Fruit fly (Drosophila melanogaster) whole organism, embryonic: ENCODE measurements around the gene et.

Experiments
- BEAF-32 ChIP-seq: fragments of 200-800 bp; sonication (Bioruptor generic); optimal IDR thresholded peaks from 3 replicates; lab custom pipeline; 2017; ENCODE audit warnings: missing biosample characterization, missing genetic modification characterization, mild to moderate bottlenecking, moderate library complexity, missing genetic modification reagents
- CG10267 ChIP-seq: fragments of 200-800 bp; sonication (Bioruptor generic); optimal IDR thresholded peaks from 2 replicates; lab custom pipeline; 2018; ENCODE audit warnings: missing biosample characterization, mild to moderate bottlenecking, missing genetic modification characterization, moderate library complexity
- CG10654 ChIP-seq: fragments of 200-800 bp; sonication (Bioruptor generic); optimal IDR thresholded peaks from 2 replicates; lab custom pipeline; 2016; ENCODE audit warnings: missing biosample characterization, missing genetic modification characterization
- CG13296 ChIP-seq: fragments of 200-800 bp; sonication (Bioruptor generic); optimal IDR thresholded peaks from 3 replicates; lab custom pipeline; 2018; ENCODE audit warnings: missing biosample characterization, mild to moderate bottlenecking, missing genetic modification characterization
- CG15269 ChIP-seq: fragments of 200-800 bp; sonication (Bioruptor generic); optimal IDR thresholded peaks from 2 replicates; lab custom pipeline; 2018; ENCODE audit warnings: missing biosample characterization, mild to moderate bottlenecking, missing genetic modification characterization, moderate library complexity
- CG15696 ChIP-seq: fragments of 200-800 bp; sonication (Bioruptor generic); optimal IDR thresholded peaks from 2 replicates; lab custom pipeline; 2019; ENCODE audit warnings: missing biosample characterization, mild to moderate bottlenecking, missing genetic modification characterization, moderate library complexity
- CG17328 ChIP-seq: fragments of 200-800 bp; sonication (Bioruptor generic); IDR thresholded peaks from 2 replicates; pipeline ENCODE4 v1.3.6; 2022; ENCODE audit warnings: missing biosample characterization, missing genetic modification characterization
- CG17361 ChIP-seq: fragments of 200-800 bp; sonication (Bioruptor generic); IDR thresholded peaks from 3 replicates; pipeline ENCODE4 v1.3.6; 2022; ENCODE audit warnings: missing biosample characterization, missing genetic modification characterization
- CG17829 ChIP-seq: fragments of 200-800 bp; optimal IDR thresholded peaks from 2 replicates; lab custom pipeline; 2019; ENCODE audit warnings: missing biosample characterization, mild to moderate bottlenecking, missing genetic modification characterization, moderate library complexity
- CG18764 ChIP-seq: fragments of 200-800 bp; sonication (Bioruptor generic); optimal IDR thresholded peaks from 3 replicates; lab custom pipeline; 2016; ENCODE audit warnings: missing biosample characterization, missing genetic modification characterization
- CG34224 ChIP-seq: fragments of 200-800 bp; sonication (Bioruptor generic); IDR thresholded peaks from 3 replicates; pipeline ENCODE4 v1.3.6; 2022; ENCODE audit warnings: missing biosample characterization, missing genetic modification characterization; ENCODE audit not compliant: partially characterized antibody
- CG6254 ChIP-seq: fragments of 200-800 bp; sonication (Bioruptor generic); optimal IDR thresholded peaks from 3 replicates; lab custom pipeline; 2017; ENCODE audit warnings: mild to moderate bottlenecking, missing biosample characterization, missing genetic modification reagents, missing genetic modification characterization
- CG6654 ChIP-seq: fragments of 200-800 bp; sonication (Bioruptor generic); optimal IDR thresholded peaks from 2 replicates; lab custom pipeline; 2017; ENCODE audit warnings: missing biosample characterization, mild to moderate bottlenecking, missing genetic modification characterization
- CG7357 ChIP-seq: fragments of 200-800 bp; sonication (Bioruptor generic); IDR thresholded peaks from 3 replicates; pipeline ENCODE4 v1.3.6; 2022; ENCODE audit warnings: missing biosample characterization, missing genetic modification characterization
- CG8281 ChIP-seq: fragments of 200-800 bp; sonication (Bioruptor generic); optimal IDR thresholded peaks from 2 replicates; lab custom pipeline; 2018; ENCODE audit warnings: missing biosample characterization, mild to moderate bottlenecking, missing genetic modification characterization, moderate library complexity
- CG9817 ChIP-seq: fragments of 200-800 bp; sonication (Bioruptor generic); optimal IDR thresholded peaks from 2 replicates; lab custom pipeline; 2018; ENCODE audit warnings: missing biosample characterization, mild to moderate bottlenecking, missing genetic modification characterization, moderate library complexity
- CoRest ChIP-seq: fragments of 200-800 bp; sonication (Bioruptor generic); optimal IDR thresholded peaks from 3 replicates; lab custom pipeline; 2018; ENCODE audit warnings: missing biosample characterization, mild to moderate bottlenecking, missing genetic modification characterization, moderate library complexity
- Dref ChIP-seq: fragments of 200-800 bp; sonication (Bioruptor generic); IDR thresholded peaks from 2 replicates; pipeline ENCODE4 v1.3.6; 2022; ENCODE audit warnings: missing biosample characterization, missing genetic modification characterization
- Elba2 ChIP-seq: fragments of 200-800 bp; sonication (Bioruptor generic); optimal IDR thresholded peaks from 3 replicates; lab custom pipeline; 2016; ENCODE audit warnings: missing biosample characterization, missing genetic modification characterization
- HHEX ChIP-seq: fragments of 200-800 bp; sonication (Bioruptor generic); optimal IDR thresholded peaks from 3 replicates; lab custom pipeline; 2017; ENCODE audit warnings: missing biosample characterization, mild to moderate bottlenecking, missing genetic modification characterization, missing genetic modification reagents
- Jarid2 ChIP-seq: fragments of 200-800 bp; sonication (Bioruptor generic); optimal IDR thresholded peaks from 3 replicates; lab custom pipeline; 2017; ENCODE audit warnings: mild to moderate bottlenecking, missing biosample characterization, missing genetic modification reagents, missing genetic modification characterization
- MTF-1 ChIP-seq: fragments of 200-800 bp; sonication (Bioruptor generic); optimal IDR thresholded peaks from 2 replicates; lab custom pipeline; 2018; ENCODE audit warnings: missing biosample characterization, mild to moderate bottlenecking, missing genetic modification characterization, borderline replicate concordance
- NFAT ChIP-seq: fragments of 200-800 bp; sonication (Bioruptor generic); IDR thresholded peaks from 2 replicates; pipeline ENCODE4 v1.3.6; 2022; ENCODE audit warnings: missing biosample characterization, missing genetic modification characterization
- Ptx1 ChIP-seq: fragments of 200-800 bp; sonication (Bioruptor generic); IDR thresholded peaks from 2 replicates; pipeline ENCODE4 v1.3.6; 2022; ENCODE audit warnings: missing biosample characterization, missing genetic modification characterization
- Stat92E ChIP-seq, 3 experiments: fragments of >200 bp in 2 of 3; fragments of 200-800 bp in 1 of 3; sonication (Bioruptor generic) in 1 of 3; optimal IDR thresholded peaks; 2 replicates each; lab custom pipeline; 2017 to 2019; ENCODE audit warnings: missing biosample characterization in 3 of 3, missing genetic modification characterization in 3 of 3, mild to moderate bottlenecking in 1 of 3, moderate library complexity in 1 of 3
- amos ChIP-seq: fragments of 200-800 bp; sonication (Bioruptor generic); IDR thresholded peaks from 2 replicates; pipeline ENCODE4 v1.3.6; 2022; ENCODE audit warnings: missing biosample characterization, missing genetic modification characterization; ENCODE audit not compliant: partially characterized antibody
- ara ChIP-seq: fragments of 200-800 bp; sonication (Bioruptor generic); IDR thresholded peaks from 2 replicates; pipeline ENCODE4 v1.3.6; 2022; ENCODE audit warnings: missing biosample characterization, missing genetic modification characterization
- bcd ChIP-seq: fragments of 200-800 bp; sonication (Bioruptor generic); optimal IDR thresholded peaks from 2 replicates; lab custom pipeline; 2017; ENCODE audit warnings: missing biosample characterization, mild to moderate bottlenecking, missing genetic modification characterization
- caup ChIP-seq: fragments of 200-800 bp; sonication (Bioruptor generic); optimal IDR thresholded peaks from 3 replicates; lab custom pipeline; 2017; ENCODE audit warnings: missing biosample characterization, mild to moderate bottlenecking, missing genetic modification characterization, moderate library complexity; ENCODE audit not compliant: severe bottlenecking
- cg ChIP-seq: fragments of 200-800 bp; sonication (Bioruptor generic); optimal IDR thresholded peaks from 3 replicates; lab custom pipeline; 2019; ENCODE audit warnings: missing biosample characterization, mild to moderate bottlenecking, missing genetic modification characterization, moderate library complexity
- chinmo ChIP-seq: fragments of 200-800 bp; sonication (Bioruptor generic); IDR thresholded peaks from 4 replicates; pipeline ENCODE4 v1.3.6; 2022; ENCODE audit warnings: missing biosample characterization, missing genetic modification characterization; ENCODE audit not compliant: partially characterized antibody
- crol ChIP-seq: fragments of 200-800 bp; sonication (Bioruptor generic); IDR thresholded peaks from 2 replicates; pipeline ENCODE4 v1.3.6; 2022; ENCODE audit warnings: missing biosample characterization, missing genetic modification characterization
- cwo ChIP-seq: fragments of 200-800 bp; sonication (Bioruptor generic); optimal IDR thresholded peaks from 3 replicates; lab custom pipeline; 2017; ENCODE audit warnings: missing biosample characterization, missing genetic modification characterization, mild to moderate bottlenecking, moderate library complexity, missing genetic modification reagents
- dmrt99B ChIP-seq: fragments of 200-800 bp; sonication (Bioruptor generic); optimal IDR thresholded peaks from 2 replicates; lab custom pipeline; 2018; ENCODE audit warnings: missing biosample characterization, mild to moderate bottlenecking, missing genetic modification characterization, moderate library complexity
- dysf ChIP-seq: fragments of 200-800 bp; sonication (Bioruptor generic); IDR thresholded peaks from 3 replicates; pipeline ENCODE4 v1.3.6; 2022; ENCODE audit warnings: missing biosample characterization, missing genetic modification characterization
- ewg ChIP-seq: fragments of 200-800 bp; sonication (Bioruptor generic); optimal IDR thresholded peaks from 3 replicates; lab custom pipeline; 2017; ENCODE audit warnings: mild to moderate bottlenecking, missing biosample characterization, missing genetic modification reagents, missing genetic modification characterization
- knrl ChIP-seq: fragments of 200-800 bp; sonication (Bioruptor generic); IDR thresholded peaks from 3 replicates; pipeline ENCODE4 v1.3.6; 2022; ENCODE audit warnings: missing biosample characterization, missing genetic modification characterization; ENCODE audit not compliant: partially characterized antibody
- mam ChIP-seq: fragments of 200-800 bp; sonication (Bioruptor generic); optimal IDR thresholded peaks from 3 replicates; lab custom pipeline; 2016; ENCODE audit warnings: missing biosample characterization, missing genetic modification characterization
- nerfin-1 ChIP-seq: fragments of 200-800 bp; sonication (Bioruptor generic); optimal IDR thresholded peaks from 3 replicates; lab custom pipeline; 2019; ENCODE audit warnings: missing biosample characterization, mild to moderate bottlenecking, missing genetic modification characterization, moderate library complexity
- nmo ChIP-seq: fragments of 200-800 bp; sonication (Bioruptor generic); optimal IDR thresholded peaks from 2 replicates; lab custom pipeline; 2018; ENCODE audit warnings: missing biosample characterization, mild to moderate bottlenecking, missing genetic modification characterization, moderate library complexity
- pum ChIP-seq: fragments of 200-800 bp; sonication (Bioruptor generic); optimal IDR thresholded peaks from 2 replicates; lab custom pipeline; 2016; ENCODE audit warnings: missing biosample characterization, missing genetic modification characterization
- sens ChIP-seq: fragments of 200-800 bp; sonication (Bioruptor generic); peaks from one replicate; lab custom pipeline; 2016; ENCODE audit warnings: missing biosample characterization, missing genetic modification characterization
- slbo ChIP-seq: fragments of 200-800 bp; sonication (Bioruptor generic); IDR thresholded peaks from 2 replicates; pipeline ENCODE4 v1.3.6; 2022; ENCODE audit warnings: missing biosample characterization, missing genetic modification characterization
- tio ChIP-seq: fragments of 200-800 bp; sonication (Bioruptor generic); optimal IDR thresholded peaks from 2 replicates; lab custom pipeline; 2017; ENCODE audit warnings: missing biosample characterization, missing genetic modification characterization, inconsistent platforms
- trh ChIP-seq: fragments of 200-800 bp; sonication (Bioruptor generic); optimal IDR thresholded peaks from 2 replicates; lab custom pipeline; 2016; ENCODE audit warnings: missing biosample characterization, missing genetic modification characterization
- tx ChIP-seq: fragments of 200-800 bp; sonication (Bioruptor generic); optimal IDR thresholded peaks from 2 replicates; lab custom pipeline; 2016; ENCODE audit warnings: missing biosample characterization, missing genetic modification characterization
- usp ChIP-seq: fragments of >200 bp; optimal IDR thresholded peaks from 2 replicates; lab custom pipeline; 2017; ENCODE audit warnings: missing biosample characterization, missing genetic modification characterization
- wek ChIP-seq: fragments of 200-800 bp; sonication (Bioruptor generic); optimal IDR thresholded peaks from 3 replicates; lab custom pipeline; 2018; ENCODE audit warnings: missing biosample characterization, mild to moderate bottlenecking, missing genetic modification characterization, moderate library complexity
- zfh2 ChIP-seq: fragments of 200-800 bp; sonication (Bioruptor generic); optimal IDR thresholded peaks from 2 replicates; lab custom pipeline; 2016; ENCODE audit warnings: missing biosample characterization, missing genetic modification characterization

et gene

DNA sequence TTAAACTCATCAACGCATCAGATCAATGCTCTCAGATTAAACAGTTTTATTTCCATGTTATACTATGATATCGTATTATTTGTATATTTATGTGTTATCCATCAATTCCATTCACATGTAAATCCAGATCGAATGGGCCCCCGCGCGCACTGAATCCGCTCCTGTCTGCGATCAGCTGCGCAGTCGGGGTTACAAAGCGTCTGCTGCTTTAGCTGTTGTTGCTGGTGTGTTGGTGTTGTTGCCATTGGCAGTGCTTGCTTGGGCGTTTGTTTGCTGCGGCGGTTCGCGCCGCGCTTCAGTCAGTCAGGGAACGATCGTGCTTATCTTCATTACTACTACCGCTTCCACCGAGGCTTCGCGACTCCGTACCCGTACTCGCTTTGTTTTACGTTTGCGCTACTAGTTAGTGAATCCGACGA is 8.7 kb downstream of the et start, which contains the start of gene Zw (continued):
- TF ChIP-seq tio (no peak), CG17328 (peak; percentile 37; the same call in 1 of the 2 replicates), nerfin-1 (peak; percentile 5), bcd (peak; percentile 47), usp (no peak), CG13296 (peak; percentile 28), dysf (GFP tag; lab: Robert Waterston, UW) (peak; percentile 72), CG8281 (tag; lab: Kevin White, UChicago) (no peak), CG15269 (tag; lab: Kevin White, UChicago) (peak; percentile 52), NFAT (peak; percentile 81), Ptx1 (peak; percentile 73), knrl (GFP tag; lab: Robert Waterston, UW) (peak; percentile 46; the same call in 2 of the 3 replicates), CG18764 (GFP tag; lab: Kevin White, UChicago) (peak; percentile 11), cg (GFP tag; lab: Kevin White, UChicago) (peak; percentile 28), cwo (no peak), caup (GFP tag; lab: Kevin White, UChicago) (peak; percentile 9), Dref (GFP tag; lab: Robert Waterston, UW) (no peak), pum (peak; percentile 19), Stat92E (GFP tag; optimal IDR thresholded peaks at IDR 0.05; lab: Kevin White, UChicago) (no peak), tx (GFP tag; lab: Kevin White, UChicago) (no peak), CG17361 (peak; percentile 53; the same call in 2 of the 3 replicates), wek (GFP tag; lab: Kevin White, UChicago) (no peak), sens (GFP tag; lab: Kevin White, UChicago) (peak; percentile 81), CG15696 (tag; lab: Kevin White, UChicago) (peak; percentile 51), CG9817 (peak; percentile 50), slbo (GFP tag; lab: Robert Waterston, UW) (peak; percentile 86), crol (GFP tag; lab: Robert Waterston, UW) (0 out of 2 replicates have a peak, but pooled peaks have one; percentile 19), CG6254 (GFP tag; lab: Kevin White, UChicago) (no peak), nmo (GFP tag; lab: Kevin White, UChicago) (peak; percentile 46), Jarid2 (GFP tag; lab: Kevin White, UChicago) (no peak), CG7357 (peak; percentile 46; the same call in 1 of the 3 replicates), CoRest (tag; lab: Kevin White, UChicago) (peak; percentile 43), CG17829 (tag; lab: Kevin White, UChicago) (peak; percentile 18), mam (peak; percentile 61), CG34224 (GFP tag; lab: Robert Waterston, UW) (peak; percentile 26; the same call in 1 of the 3 replicates), HHEX (GFP tag; lab: Kevin White, UChicago) (peak; percentile 19), ewg (GFP tag; lab: Kevin White, UChicago) (no peak), amos (GFP tag; lab: Robert Waterston, UW) (peak; percentile 67), ara (peak; percentile 36; the same call in 1 of the 2 replicates), CG10654 (GFP tag; lab: Kevin White, UChicago) (peak; percentile 44), trh (GFP tag; lab: Kevin White, UChicago) (no peak), CG6654 (GFP tag; lab: Kevin White, UChicago) (no peak), dmrt99B (peak; percentile 40), Elba2 (no peak), zfh2 (GFP tag; lab: Kevin White, UChicago) (peak; percentile 59), CG10267 (tag; lab: Kevin White, UChicago) (no peak), chinmo (peak; percentile 95), MTF-1 (no peak), BEAF-32 (GFP tag; lab: Kevin White, UChicago) (no peak)
